Fruit fly (Drosophila melanogaster) whole organism, pupa: ENCODE data around the gene RpS21.
A peak's percentile ranks its signal among the peaks of the same experiment; 100 is the strongest.

Source experiments
- CG10348 ChIP-seq: fragments of 200-800 bp; sonication (Bioruptor generic); IDR thresholded peaks from 2 replicates; pipeline ENCODE4 v1.3.6; 2022; ENCODE audit warnings: missing biosample characterization, missing genetic modification characterization
- CG12605 ChIP-seq: fragments of 200-800 bp; sonication (Bioruptor generic); IDR thresholded peaks from 2 replicates; pipeline ENCODE4 v1.3.6; 2022; ENCODE audit warnings: missing biosample characterization, missing genetic modification characterization
- CG13204 ChIP-seq: fragments of 200-800 bp; sonication (Bioruptor generic); optimal IDR thresholded peaks from 2 replicates; lab custom pipeline; 2018; ENCODE audit warnings: missing biosample characterization, mild to moderate bottlenecking, missing genetic modification characterization, moderate library complexity
- CG14655 ChIP-seq: fragments of 200-800 bp; sonication (Bioruptor generic); optimal IDR thresholded peaks from 3 replicates; lab custom pipeline; 2017; ENCODE audit warnings: mild to moderate bottlenecking, missing biosample characterization, missing genetic modification reagents, missing genetic modification characterization
- CG15710 ChIP-seq: fragments of 200-800 bp; sonication (Bioruptor generic); optimal IDR thresholded peaks from 2 replicates; lab custom pipeline; 2018; ENCODE audit warnings: missing biosample characterization, mild to moderate bottlenecking, missing genetic modification characterization, moderate library complexity
- CG17806 ChIP-seq: fragments of 200-800 bp; sonication (Bioruptor generic); optimal IDR thresholded peaks from 2 replicates; lab custom pipeline; 2018; ENCODE audit warnings: missing biosample characterization, mild to moderate bottlenecking, missing genetic modification characterization, moderate library complexity
- CG32121 ChIP-seq: fragments of 200-800 bp; sonication (Bioruptor generic); IDR thresholded peaks from 2 replicates; pipeline ENCODE4 v1.3.6; 2022; ENCODE audit warnings: missing biosample characterization, missing genetic modification characterization
- CG34367 ChIP-seq: fragments of 200-800 bp; sonication (Bioruptor generic); optimal IDR thresholded peaks from 2 replicates; lab custom pipeline; 2018; ENCODE audit warnings: missing biosample characterization, mild to moderate bottlenecking, missing genetic modification characterization
- CG4496 ChIP-seq: fragments of 200-800 bp; sonication (Bioruptor generic); IDR thresholded peaks from 3 replicates; pipeline ENCODE4 v1.3.6; 2022; ENCODE audit warnings: missing biosample characterization, missing genetic modification characterization
- CG8159 ChIP-seq: fragments of 200-800 bp; sonication (Bioruptor generic); optimal IDR thresholded peaks from 3 replicates; lab custom pipeline; 2018; ENCODE audit warnings: missing biosample characterization, mild to moderate bottlenecking, missing genetic modification characterization, moderate library complexity
- CG8301 ChIP-seq: fragments of 200-800 bp; sonication (Bioruptor generic); optimal IDR thresholded peaks from 2 replicates; lab custom pipeline; 2018; ENCODE audit warnings: missing biosample characterization, mild to moderate bottlenecking, missing genetic modification characterization
- CG9948 ChIP-seq: fragments of 200-800 bp; sonication (Bioruptor generic); optimal IDR thresholded peaks from 2 replicates; lab custom pipeline; 2018; ENCODE audit warnings: missing biosample characterization, mild to moderate bottlenecking, missing genetic modification characterization, moderate library complexity
- D1 ChIP-seq: fragments of 200-800 bp; sonication (Bioruptor generic); optimal IDR thresholded peaks from 2 replicates; lab custom pipeline; 2018; ENCODE audit warnings: missing biosample characterization, mild to moderate bottlenecking, missing genetic modification characterization, moderate library complexity
- EcR ChIP-seq: fragments of 200-800 bp; sonication (Bioruptor generic); optimal IDR thresholded peaks from 3 replicates; lab custom pipeline; 2019; ENCODE audit warnings: missing biosample characterization, missing genetic modification characterization, mild to moderate bottlenecking, moderate library complexity, missing genetic modification reagents
- Ets98B ChIP-seq: fragments of 200-800 bp; sonication (Bioruptor generic); IDR thresholded peaks from 2 replicates; pipeline ENCODE4 v1.3.6; 2022; ENCODE audit warnings: missing biosample characterization, missing genetic modification characterization
- Pif1A ChIP-seq: fragments of 200-800 bp; sonication (Bioruptor generic); optimal IDR thresholded peaks from 3 replicates; lab custom pipeline; 2016; ENCODE audit warnings: missing biosample characterization, missing genetic modification characterization
- Pif1B ChIP-seq: fragments of 200-800 bp; sonication (Bioruptor generic); optimal IDR thresholded peaks from 3 replicates; lab custom pipeline; 2016; ENCODE audit warnings: missing biosample characterization, missing genetic modification characterization
- Snoo ChIP-seq: fragments of 200-800 bp; sonication (Bioruptor generic); optimal IDR thresholded peaks from 3 replicates; lab custom pipeline; 2017; ENCODE audit warnings: missing biosample characterization, mild to moderate bottlenecking, missing genetic modification characterization, inconsistent platforms
- fd96Ca ChIP-seq: fragments of 200-800 bp; sonication (Bioruptor generic); IDR thresholded peaks from 3 replicates; pipeline ENCODE4 v1.3.6; 2022; ENCODE audit warnings: missing biosample characterization, missing genetic modification characterization
- gl ChIP-seq: fragments of 200-800 bp; sonication (Bioruptor generic); optimal IDR thresholded peaks from 2 replicates; lab custom pipeline; 2018; ENCODE audit warnings: missing biosample characterization, mild to moderate bottlenecking, missing genetic modification characterization
- rn ChIP-seq: fragments of 200-800 bp; sonication (Bioruptor generic); IDR thresholded peaks from 2 replicates; pipeline ENCODE4 v1.3.6; 2022; ENCODE audit warnings: missing biosample characterization, missing genetic modification characterization

The RpS21 gene

DNA sequence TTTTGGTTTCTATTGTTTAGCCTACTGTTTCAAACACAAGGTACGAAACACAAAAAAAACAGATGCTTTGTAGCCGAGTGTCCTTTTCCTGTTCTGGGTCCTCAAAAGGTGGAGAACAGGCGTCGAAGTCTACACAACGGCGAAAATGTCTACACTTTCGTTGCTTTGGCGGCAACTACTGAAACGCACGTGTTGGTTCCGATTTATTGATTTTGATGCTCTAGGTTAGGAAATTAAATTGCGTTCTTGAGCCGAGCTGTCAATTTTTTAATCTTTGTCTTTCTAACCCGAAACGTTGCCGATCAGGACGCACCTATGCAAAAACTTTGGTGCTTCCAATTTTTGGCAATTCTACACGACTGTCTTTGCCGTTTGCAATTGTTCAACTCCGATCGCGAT is 17.9 kb downstream of the RpS21 start:
- no peak for TF ChIP-seq CG34367 (tag; lab: Kevin White, UChicago)
- no peak for TF ChIP-seq fd96Ca (GFP tag; lab: Robert Waterston, UW)
- no peak for TF ChIP-seq D1 (tag; lab: Kevin White, UChicago)
- TF ChIP-seq CG13204 (GFP tag; lab: Kevin White, UChicago) = no peak
- no peak for TF ChIP-seq Pif1B (GFP tag; lab: Kevin White, UChicago)
- TF ChIP-seq CG14655 (GFP tag; lab: Kevin White, UChicago) = no peak
- TF ChIP-seq CG8301 = no peak
- TF ChIP-seq CG17806 (tag; lab: Kevin White, UChicago) = no peak

dm6 chr2L:2874185-2874541 is 18.3 kb downstream of the RpS21 start, which contains the start of gene Ifrd1:
Ifrd1 (minus strand) TSS chr2L:2874489.
- no peak for TF ChIP-seq Snoo (tag; lab: Kevin White, UChicago)
- TF ChIP-seq EcR = no peak
- no peak for TF ChIP-seq Ets98B (GFP tag; lab: Robert Waterston, UW)
- TF ChIP-seq CG34367 (tag; lab: Kevin White, UChicago) = no peak
- no peak for TF ChIP-seq CG8159
- no peak for TF ChIP-seq CG15710 (tag; lab: Kevin White, UChicago)

DNA sequence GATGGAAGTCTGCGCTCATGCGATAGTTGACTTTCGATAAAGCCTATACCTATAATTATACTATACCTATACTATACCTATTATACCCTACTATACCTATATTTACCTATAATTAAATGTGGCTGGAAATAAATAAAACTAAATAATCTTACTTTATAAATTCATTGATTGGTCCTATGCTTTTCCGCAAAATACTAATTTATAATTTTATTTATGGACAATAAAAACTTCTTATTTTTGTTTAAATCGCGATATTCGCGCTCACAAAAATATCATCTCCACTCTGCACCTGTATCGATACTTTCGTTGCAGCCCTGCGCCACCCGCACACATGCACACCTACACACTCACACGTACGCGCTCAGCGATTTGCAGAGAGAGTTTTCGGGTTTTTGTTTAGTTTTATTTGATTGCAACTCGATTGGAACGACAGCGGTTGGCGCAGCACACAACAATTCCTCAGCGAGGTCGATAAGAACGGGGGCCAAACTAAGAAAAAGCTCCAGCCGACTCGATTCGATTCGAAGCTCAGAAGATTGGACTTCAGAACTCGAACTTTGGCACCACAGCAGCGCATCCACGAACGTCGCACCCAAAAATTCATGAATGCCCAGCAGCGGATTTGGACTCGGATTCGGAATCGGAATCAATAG is 18.8 kb downstream of the RpS21 start, which contains the start of gene CG8814:
CG8814 (plus strand) TSS at position 349 of the 653 bp plus-strand sequence.
- TF ChIP-seq CG8301 (peak; percentile 52), CG34367 (tag; lab: Kevin White, UChicago) (no peak), CG17806 (tag; lab: Kevin White, UChicago) (peak; percentile 3), Ets98B (GFP tag; lab: Robert Waterston, UW) (peak; percentile 79), CG8159 (peak; percentile 43), Pif1A (GFP tag; lab: Kevin White, UChicago) (peak; percentile 58), CG15710 (tag; lab: Kevin White, UChicago) (peak; percentile 45), CG9948 (peak; percentile 20), CG13204 (GFP tag; lab: Kevin White, UChicago) (no peak), EcR (peak; percentile 7), gl (tag; lab: Kevin White, UChicago) (peak; percentile 85), Snoo (tag; lab: Kevin White, UChicago) (peak; percentile 53), CG14655 (GFP tag; lab: Kevin White, UChicago) (peak; percentile 63), CG10348 (GFP tag; lab: Robert Waterston, UW) (no peak), rn (GFP tag; lab: Robert Waterston, UW) (no peak), CG12605 (GFP tag; lab: Robert Waterston, UW) (peak; percentile 86), CG4496 (peak; percentile 85), fd96Ca (GFP tag; lab: Robert Waterston, UW) (peak; percentile 67; the same call in 1 of the 3 replicates), D1 (tag; lab: Kevin White, UChicago) (no peak), CG32121 (GFP tag; lab: Robert Waterston, UW) (peak; percentile 63; the same call in 1 of the 2 replicates), Pif1B (GFP tag; lab: Kevin White, UChicago) (peak; percentile 35)

DNA sequence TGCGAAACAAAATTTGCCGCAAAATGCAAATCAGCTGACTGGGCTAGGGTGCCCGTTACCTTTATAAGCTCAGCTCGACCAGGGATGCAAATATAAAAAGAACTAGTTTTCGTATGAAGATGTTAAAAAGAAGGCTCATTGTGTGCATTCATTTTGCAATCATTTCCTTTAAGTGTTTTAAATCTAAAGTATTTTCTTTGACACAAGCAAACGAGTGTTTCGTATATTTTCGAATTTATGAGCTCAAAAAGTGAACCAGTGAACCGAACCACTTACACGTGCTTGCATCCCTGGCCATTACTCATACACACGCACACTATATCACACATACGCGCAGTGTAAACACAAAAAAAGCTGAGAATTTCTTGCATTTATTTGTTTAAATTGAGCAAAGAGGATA is 22.3 kb downstream of the RpS21 start, which contains the start of the genes Prx6a and Sbat:
Prx6a (minus strand) TSS at position 45 of the 400 bp plus-strand sequence.
Sbat (plus strand) TSS at position 157 of the 400 bp plus-strand sequence.
- TF ChIP-seq Snoo (tag; lab: Kevin White, UChicago) = peak; percentile 68
- TF ChIP-seq Ets98B (GFP tag; lab: Robert Waterston, UW) = peak; percentile 24; the same call in 1 of the 2 replicates
- TF ChIP-seq CG8301 = peak; percentile 55
- peak; percentile 13; the same call in 1 of the 3 replicates for TF ChIP-seq CG4496
- peak; percentile 34; the same call in 1 of the 3 replicates for TF ChIP-seq fd96Ca (GFP tag; lab: Robert Waterston, UW)
- TF ChIP-seq gl (tag; lab: Kevin White, UChicago) = peak; percentile 16
- TF ChIP-seq CG17806 (tag; lab: Kevin White, UChicago) = peak; percentile 67
- no peak for TF ChIP-seq EcR
- TF ChIP-seq CG15710 (tag; lab: Kevin White, UChicago) = peak; percentile 69
- no peak for TF ChIP-seq Pif1B (GFP tag; lab: Kevin White, UChicago)
- no peak for TF ChIP-seq D1 (tag; lab: Kevin White, UChicago)
- no peak for TF ChIP-seq CG10348 (GFP tag; lab: Robert Waterston, UW)
- peak; percentile 70 for TF ChIP-seq CG8159
- TF ChIP-seq CG14655 (GFP tag; lab: Kevin White, UChicago) = no peak
- TF ChIP-seq CG32121 (GFP tag; lab: Robert Waterston, UW) = peak; percentile 60
- TF ChIP-seq CG9948 = peak; percentile 51
- peak; percentile 54 for TF ChIP-seq CG34367 (tag; lab: Kevin White, UChicago)
- TF ChIP-seq CG12605 (GFP tag; lab: Robert Waterston, UW) = no peak
- TF ChIP-seq Pif1A (GFP tag; lab: Kevin White, UChicago) = peak; percentile 48

dm6 chr2L:2878859-2879258 is 23.0 kb downstream of the RpS21 start, which contains the start of gene RabGGTb:
RabGGTb (plus strand) TSS chr2L:2879112.
- TF ChIP-seq CG17806 (tag; lab: Kevin White, UChicago) = peak; percentile 32
- TF ChIP-seq CG15710 (tag; lab: Kevin White, UChicago) = peak; percentile 37
- peak; percentile 11 for TF ChIP-seq Pif1B (GFP tag; lab: Kevin White, UChicago)
- TF ChIP-seq CG32121 (GFP tag; lab: Robert Waterston, UW) = peak; percentile 68
- TF ChIP-seq EcR = no peak
- peak; percentile 83 for TF ChIP-seq fd96Ca (GFP tag; lab: Robert Waterston, UW)
- TF ChIP-seq D1 (tag; lab: Kevin White, UChicago) = no peak
- no peak for TF ChIP-seq gl (tag; lab: Kevin White, UChicago)
- peak; percentile 25 for TF ChIP-seq CG34367 (tag; lab: Kevin White, UChicago)
- TF ChIP-seq Snoo (tag; lab: Kevin White, UChicago) = peak; percentile 22
- peak; percentile 83 for TF ChIP-seq CG4496
- no peak for TF ChIP-seq CG10348 (GFP tag; lab: Robert Waterston, UW)
- TF ChIP-seq rn (GFP tag; lab: Robert Waterston, UW) = 0 out of 2 replicates have a peak, but pooled peaks have one; percentile 40
- TF ChIP-seq CG13204 (GFP tag; lab: Kevin White, UChicago) = no peak
- peak; percentile 31 for TF ChIP-seq CG8301
- no peak for TF ChIP-seq CG14655 (GFP tag; lab: Kevin White, UChicago)
- TF ChIP-seq CG8159 = peak; percentile 34
- TF ChIP-seq Pif1A (GFP tag; lab: Kevin White, UChicago) = peak; percentile 30
- TF ChIP-seq Ets98B (GFP tag; lab: Robert Waterston, UW) = peak; percentile 82
- peak; percentile 49 for TF ChIP-seq CG12605 (GFP tag; lab: Robert Waterston, UW)
- TF ChIP-seq CG9948 = peak; percentile 17
